Fruit fly (Drosophila melanogaster): ENCODE results near the gene dpr11.

- TF ChIP-seq cic (GFP tag; optimal IDR thresholded peaks at IDR 0.05) (no peak), CG5204 (GFP tag; optimal IDR thresholded peaks at IDR 0.05) (no peak), CG1620 (GFP tag; optimal IDR thresholded peaks at IDR 0.05) (no peak), CG11617 (GFP tag; optimal IDR thresholded peaks at IDR 0.05) (no peak), Mnt (GFP tag; optimal IDR thresholded peaks at IDR 0.05) (no peak), toe (GFP tag; optimal IDR thresholded peaks at IDR 0.05) (no peak), tj (GFP tag; optimal IDR thresholded peaks at IDR 0.05) (no peak), cnc (optimal IDR thresholded peaks at IDR 0.05) (no peak), Crg-1 (GFP tag; optimal IDR thresholded peaks at IDR 0.05) (no peak), CG14711 (tag; optimal IDR thresholded peaks at IDR 0.05) (no peak), CG7045 (GFP tag; optimal IDR thresholded peaks at IDR 0.05) (no peak), kay (GFP tag; ENCODE audit: borderline replicate concordance) (no peak), ovo (GFP tag; optimal IDR thresholded peaks at IDR 0.05) (no peak)
Observed at dm6 chr3R:6568835-6569234, 24.3 kb downstream of the dpr11 start.

Measured in whole organism, adult.